Worm (Caenorhabditis elegans) whole organism, late embryonic: ENCODE data around the gene gly-11.

Source experiments
- C08G9.2 ChIP-seq: sonication (generic microtip); optimal IDR thresholded peaks from 2 replicates; lab custom pipeline; 2016; ENCODE audit warnings: mild to moderate bottlenecking, missing genetic modification characterization, moderate library complexity, missing compliant biosample characterization
- C38D4.7 ChIP-seq: fragments of 200-800 bp; sonication (Bioruptor generic); optimal IDR thresholded peaks from 2 replicates; lab custom pipeline; 2018; ENCODE audit warnings: mild to moderate bottlenecking, missing genetic modification characterization, moderate library complexity, missing compliant biosample characterization
- T23F11.4 ChIP-seq: fragments of 200-800 bp; sonication (Bioruptor generic); optimal IDR thresholded peaks from 2 replicates; lab custom pipeline; 2018; ENCODE audit warnings: mild to moderate bottlenecking, missing genetic modification characterization, missing compliant biosample characterization
- Y22D7AL.16 ChIP-seq: sonication (generic microtip); optimal IDR thresholded peaks from 2 replicates; lab custom pipeline; 2016; ENCODE audit warnings: missing genetic modification characterization, missing compliant biosample characterization
- ceh-18 ChIP-seq: sonication (generic microtip); optimal IDR thresholded peaks from 2 replicates; lab custom pipeline; 2016; ENCODE audit warnings: missing genetic modification characterization, missing compliant biosample characterization
- ceh-19 ChIP-seq: fragments of 200-800 bp; sonication (Bioruptor generic); optimal IDR thresholded peaks from 2 replicates; lab custom pipeline; 2018; ENCODE audit warnings: mild to moderate bottlenecking, missing genetic modification characterization, missing compliant biosample characterization
- ceh-2 ChIP-seq: sonication (generic microtip); optimal IDR thresholded peaks from 2 replicates; lab custom pipeline; 2016; ENCODE audit warnings: missing genotype, missing genetic modification characterization, missing compliant biosample characterization
- ceh-30 ChIP-seq: fragments of 150-350 bp; optimal IDR thresholded peaks from 2 replicates; lab custom pipeline; 2014; ENCODE audit warnings: missing biosample characterization, missing genetic modification characterization
- ceh-31 ChIP-seq: sonication (generic microtip); optimal IDR thresholded peaks from 2 replicates; lab custom pipeline; 2016; ENCODE audit warnings: missing genetic modification characterization, missing compliant biosample characterization
- ceh-34 ChIP-seq: sonication (generic microtip); optimal IDR thresholded peaks from 2 replicates; lab custom pipeline; 2016; ENCODE audit warnings: mild to moderate bottlenecking, missing genetic modification characterization, missing compliant biosample characterization
- ceh-6 ChIP-seq: fragments of 200-800 bp; sonication (Bioruptor generic); optimal IDR thresholded peaks from 2 replicates; lab custom pipeline; 2018; ENCODE audit warnings: mild to moderate bottlenecking, missing genetic modification characterization, missing compliant biosample characterization
- ceh-9 ChIP-seq: sonication (generic microtip); optimal IDR thresholded peaks from 2 replicates; lab custom pipeline; 2016; ENCODE audit warnings: mild to moderate bottlenecking, missing genetic modification characterization, inconsistent platforms, missing compliant biosample characterization
- dmd-4 ChIP-seq: sonication (generic microtip); optimal IDR thresholded peaks from 2 replicates; lab custom pipeline; 2016; ENCODE audit warnings: borderline replicate concordance, missing genetic modification characterization, missing compliant biosample characterization
- dve-1 ChIP-seq: sonication (generic microtip); optimal IDR thresholded peaks from 2 replicates; lab custom pipeline; 2017; ENCODE audit warnings: antibody characterized with exemption, mild to moderate bottlenecking, missing genetic modification characterization, missing compliant biosample characterization
- elt-2 ChIP-seq: sonication (generic microtip); optimal IDR thresholded peaks from 2 replicates; lab custom pipeline; 2016; ENCODE audit warnings: missing genetic modification reagents, missing genetic modification characterization, missing compliant biosample characterization
- elt-4 ChIP-seq: sonication (generic microtip); optimal IDR thresholded peaks from 2 replicates; lab custom pipeline; 2016; ENCODE audit warnings: missing genetic modification characterization, missing compliant biosample characterization
- ets-4 ChIP-seq: sonication (generic microtip); optimal IDR thresholded peaks from 2 replicates; lab custom pipeline; 2016; ENCODE audit warnings: missing genetic modification characterization, missing compliant biosample characterization
- eyg-1 ChIP-seq: sonication (generic microtip); optimal IDR thresholded peaks from 2 replicates; lab custom pipeline; 2016; ENCODE audit warnings: missing genotype, missing genetic modification characterization, missing compliant biosample characterization
- fkh-10 ChIP-seq: fragments of 150-350 bp; optimal IDR thresholded peaks from 2 replicates; lab custom pipeline; 2014; ENCODE audit warnings: missing biosample characterization, missing genetic modification reagents, missing genetic modification characterization
- gmeb-2 ChIP-seq: sonication (generic microtip); optimal IDR thresholded peaks from 2 replicates; lab custom pipeline; 2016; ENCODE audit warnings: missing genetic modification characterization, inconsistent platforms, missing compliant biosample characterization
- hlh-15 ChIP-seq: sonication (generic microtip); optimal IDR thresholded peaks from 2 replicates; lab custom pipeline; 2016; ENCODE audit warnings: missing genetic modification characterization, missing compliant biosample characterization
- hlh-8 ChIP-seq: sonication (generic microtip); optimal IDR thresholded peaks from 2 replicates; lab custom pipeline; 2016; ENCODE audit warnings: missing genotype, missing genetic modification characterization, missing compliant biosample characterization
- lim-6 ChIP-seq: sonication (generic microtip); optimal IDR thresholded peaks from 2 replicates; lab custom pipeline; 2016; ENCODE audit warnings: missing genetic modification characterization, missing compliant biosample characterization
- lin-11 ChIP-seq: fragments of 200-800 bp; sonication (Bioruptor generic); optimal IDR thresholded peaks from 2 replicates; lab custom pipeline; 2018; ENCODE audit warnings: mild to moderate bottlenecking, missing genetic modification characterization, missing compliant biosample characterization
- mec-3 ChIP-seq: sonication (generic microtip); optimal IDR thresholded peaks from 2 replicates; lab custom pipeline; 2016; ENCODE audit warnings: borderline replicate concordance, missing genetic modification characterization, missing compliant biosample characterization
- nfya-1 ChIP-seq: sonication (generic microtip); optimal IDR thresholded peaks from 2 replicates; lab custom pipeline; 2017; ENCODE audit warnings: missing genetic modification characterization, mild to moderate bottlenecking, missing compliant biosample characterization, antibody characterized with exemption, moderate library complexity
- nhr-11 ChIP-seq: fragments of 150-350 bp; optimal IDR thresholded peaks from 2 replicates; lab custom pipeline; 2014; ENCODE audit warnings: missing biosample characterization, missing genetic modification characterization
- nhr-232 ChIP-seq: sonication (generic microtip); optimal IDR thresholded peaks from 2 replicates; lab custom pipeline; 2016; ENCODE audit warnings: missing genetic modification characterization, missing compliant biosample characterization
- pag-3 ChIP-seq: sonication (generic microtip); optimal IDR thresholded peaks from 2 replicates; lab custom pipeline; 2016; ENCODE audit warnings: missing compliant biosample characterization, missing genetic modification characterization, borderline replicate concordance
- pat-9 ChIP-seq: fragments of 200-800 bp; sonication (Bioruptor generic); optimal IDR thresholded peaks from 2 replicates; lab custom pipeline; 2018; ENCODE audit warnings: mild to moderate bottlenecking, missing genetic modification characterization, moderate library complexity, missing compliant biosample characterization
- ref-2 ChIP-seq: sonication (generic microtip); optimal IDR thresholded peaks from 2 replicates; lab custom pipeline; 2016; ENCODE audit warnings: missing genetic modification characterization, missing compliant biosample characterization
- rnt-1 ChIP-seq: sonication (generic microtip); optimal IDR thresholded peaks from 2 replicates; lab custom pipeline; 2016; ENCODE audit warnings: missing genetic modification characterization, missing compliant biosample characterization
- sox-2 ChIP-seq: fragments of 200-800 bp; sonication (Bioruptor generic); IDR thresholded peaks from 2 replicates; pipeline ENCODE4 v1.3.6; 2022; ENCODE audit warnings: missing genetic modification reagents, missing genetic modification characterization, missing compliant biosample characterization
- syd-9 ChIP-seq: sonication (generic microtip); optimal IDR thresholded peaks from 2 replicates; lab custom pipeline; 2016; ENCODE audit warnings: mild to moderate bottlenecking, missing genetic modification characterization, moderate library complexity, missing compliant biosample characterization
- tbx-2 ChIP-seq: sonication (generic microtip); optimal IDR thresholded peaks from 2 replicates; lab custom pipeline; 2016; ENCODE audit warnings: missing genetic modification characterization, missing compliant biosample characterization
- tbx-7 ChIP-seq: sonication (generic microtip); optimal IDR thresholded peaks from 2 replicates; lab custom pipeline; 2016; ENCODE audit warnings: missing genotype, missing genetic modification characterization, missing compliant biosample characterization
- ttx-3 ChIP-seq: sonication (generic microtip); optimal IDR thresholded peaks from 2 replicates; lab custom pipeline; 2016; ENCODE audit warnings: missing genetic modification reagents, missing genetic modification characterization, missing compliant biosample characterization
- unc-55 ChIP-seq: sonication (generic microtip); optimal IDR thresholded peaks from 2 replicates; lab custom pipeline; 2017; ENCODE audit warnings: missing biosample characterization, missing genetic modification reagents, missing genetic modification characterization
- ztf-16 ChIP-seq: sonication (generic microtip); optimal IDR thresholded peaks from 2 replicates; lab custom pipeline; 2017; ENCODE audit warnings: missing genetic modification characterization, missing compliant biosample characterization

Gene gly-11

ce11 chrIII:12186111-12186510 lies 9.1 kb upstream of the gly-11 start, which contains the start of gene lury-1:
TSS of gene lury-1 (plus strand) at chrIII:12186411.
- no peak for TF ChIP-seq rnt-1
- TF ChIP-seq gmeb-2 (tag; lab: Kevin White, UChicago), result no peak
- no peak for TF ChIP-seq ceh-19 (GFP tag; lab: Kevin White, UChicago)
- TF ChIP-seq Y22D7AL.16 (tag; lab: Kevin White, UChicago), result no peak
- no peak for TF ChIP-seq elt-4 (tag; lab: Kevin White, UChicago)
- no peak for TF ChIP-seq fkh-10 (GFP tag; lab: Kevin White, UChicago)
- no peak for TF ChIP-seq tbx-2
- TF ChIP-seq T23F11.4 (GFP tag; lab: Kevin White, UChicago), result no peak

ce11 chrIII:12182919-12183318 lies 5.9 kb upstream of the gly-11 start, which contains the start of gene Y75B8A.10:
TSS of gene Y75B8A.10 (minus strand) at chrIII:12183019.
- no peak for TF ChIP-seq ets-4 (tag; lab: Kevin White, UChicago)
- TF ChIP-seq unc-55, result no peak
- no peak for TF ChIP-seq pag-3
- no peak for TF ChIP-seq Y22D7AL.16 (tag; lab: Kevin White, UChicago)
- no peak for TF ChIP-seq ceh-18 (tag; lab: Kevin White, UChicago)
- no peak for TF ChIP-seq tbx-7 (tag; lab: Kevin White, UChicago)
- TF ChIP-seq sox-2 (GFP tag; lab: Robert Waterston, UW), result no peak
- no peak for TF ChIP-seq C38D4.7 (GFP tag; lab: Kevin White, UChicago)
- TF ChIP-seq elt-2 (tag; lab: Kevin White, UChicago), result no peak
- no peak for TF ChIP-seq eyg-1
- TF ChIP-seq hlh-15 (tag; lab: Kevin White, UChicago), result no peak
- no peak for TF ChIP-seq ceh-30 (tag; lab: Kevin White, UChicago)
- no peak for TF ChIP-seq ttx-3 (tag; lab: Kevin White, UChicago)
- no peak for TF ChIP-seq lin-11
- no peak for TF ChIP-seq lim-6 (tag; lab: Kevin White, UChicago)
- TF ChIP-seq C08G9.2 (tag; lab: Kevin White, UChicago), result no peak
- no peak for TF ChIP-seq T23F11.4 (GFP tag; lab: Kevin White, UChicago)
- TF ChIP-seq, all 69 proteins: peak for 0

- TF ChIP-seq nfya-1 (tag; lab: Kevin White, UChicago) (peak; percentile 44), ceh-9 (no peak), ceh-31 (tag; lab: Kevin White, UChicago) (peak; percentile 5), dmd-4 (tag; lab: Kevin White, UChicago) (peak; percentile 1), ref-2 (tag; lab: Kevin White, UChicago) (peak; percentile 41), ceh-34 (tag; lab: Kevin White, UChicago) (peak; percentile 23), nhr-232 (tag; lab: Kevin White, UChicago) (no peak), ceh-6 (no peak), pat-9 (tag; lab: Kevin White, UChicago) (no peak), elt-2 (tag; lab: Kevin White, UChicago) (no peak), tbx-2 (peak; percentile 42), ceh-2 (peak; percentile 53)
Observed at ce11 chrIII:12178121-12178520, 1.1 kb upstream of the gly-11 start.

ce11 chrIII:12167030-12167429 lies 10.0 kb downstream of the gly-11 start:
- TF ChIP-seq hlh-8 (tag; lab: Kevin White, UChicago) (no peak), ceh-18 (tag; lab: Kevin White, UChicago) (no peak), tbx-2 (no peak), sox-2 (GFP tag; lab: Robert Waterston, UW) (no peak), unc-55 (no peak), ztf-16 (tag; lab: Kevin White, UChicago) (no peak), mec-3 (tag; lab: Kevin White, UChicago) (no peak), syd-9 (no peak), nhr-11 (tag; lab: Kevin White, UChicago) (no peak), dve-1 (no peak), elt-4 (tag; lab: Kevin White, UChicago) (no peak), nhr-232 (tag; lab: Kevin White, UChicago) (no peak)
